Worm (Caenorhabditis elegans) whole organism, L4 larva: ENCODE measurements around the gene C54C6.4.

Experiments used
- R02D3.7 ChIP-seq: fragments of 150-350 bp; sonication (generic microtip); optimal IDR thresholded peaks from 3 replicates; lab custom pipeline; 2014; ENCODE audit warnings: missing biosample characterization, missing genetic modification characterization
- ceh-44 ChIP-seq: fragments of 200-800 bp; sonication (Bioruptor generic); IDR thresholded peaks from 2 replicates; pipeline ENCODE4 v1.3.6; 2022; ENCODE audit warnings: missing genetic modification reagents, missing genetic modification characterization, missing compliant biosample characterization
- mdt-29 ChIP-seq: fragments of 200-800 bp; sonication (Bioruptor generic); IDR thresholded peaks from 2 replicates; pipeline ENCODE4 v1.3.6; 2022; ENCODE audit warnings: missing genetic modification reagents, missing genetic modification characterization, missing compliant biosample characterization
- nhr-10 ChIP-seq: fragments of 150-350 bp; optimal IDR thresholded peaks from 2 replicates; lab custom pipeline; 2014; ENCODE audit warnings: missing biosample characterization, missing genetic modification characterization
- nhr-11 ChIP-seq: fragments of 150-350 bp; optimal IDR thresholded peaks from 2 replicates; lab custom pipeline; 2014; ENCODE audit warnings: missing biosample characterization, missing genetic modification characterization
- nhr-237 ChIP-seq: sonication (generic microtip); optimal IDR thresholded peaks from 2 replicates; lab custom pipeline; 2017; ENCODE audit warnings: missing biosample characterization, missing genetic modification characterization
- nhr-42 ChIP-seq: fragments of 200-800 bp; sonication (Bioruptor generic); IDR thresholded peaks from 2 replicates; pipeline ENCODE4 v1.3.6; 2022; ENCODE audit warnings: missing genetic modification characterization, missing compliant biosample characterization

ce11 chrIII:3529744-3530208 is 23.7 kb upstream of the C54C6.4 start, which contains the start of gene pitp-1:
- TF ChIP-seq nhr-11 (tag; lab: Kevin White, UChicago) (no peak), nhr-42 (no peak), nhr-237 (no peak), R02D3.7 (tag; lab: Kevin White, UChicago) (no peak), mdt-29 (GFP tag; lab: Robert Waterston, UW) (no peak), nhr-10 (tag; lab: Kevin White, UChicago) (no peak), ceh-44 (no peak)
